Worm (Caenorhabditis elegans) whole organism, L4 larva: Measurements from ENCODE around the gene clec-136.

Experiments used
- D1046.2 ChIP-seq: fragments of 200-800 bp; sonication (Bioruptor generic); IDR thresholded peaks from 2 replicates; pipeline ENCODE4 v1.3.6; 2022; ENCODE audit warnings: missing genetic modification characterization, missing compliant biosample characterization
- F44E2.7 ChIP-seq: fragments of 200-800 bp; sonication (Bioruptor generic); IDR thresholded peaks from 2 replicates; pipeline ENCODE4 v2.1.2; 2022; ENCODE audit warnings: missing genetic modification characterization, missing compliant biosample characterization
- T20F7.1 ChIP-seq: fragments of 200-800 bp; sonication (Bioruptor generic); optimal IDR thresholded peaks from 2 replicates; lab custom pipeline; 2018; ENCODE audit warnings: mild to moderate bottlenecking, missing genetic modification characterization, missing compliant biosample characterization
- T26A8.4 ChIP-seq: fragments of 200-800 bp; sonication (Bioruptor generic); IDR thresholded peaks from 2 replicates; pipeline ENCODE4 v1.3.6; 2022; ENCODE audit warnings: missing genetic modification characterization, missing compliant biosample characterization
- Y48G9A.11 ChIP-seq: fragments of 200-800 bp; sonication (Bioruptor generic); IDR thresholded peaks from 2 replicates; pipeline ENCODE4 v1.3.6; 2022; ENCODE audit warnings: missing genetic modification reagents, missing genetic modification characterization, missing compliant biosample characterization
- Y5F2A.4 ChIP-seq: fragments of 200-800 bp; sonication (Bioruptor generic); optimal IDR thresholded peaks from 2 replicates; lab custom pipeline; 2018; ENCODE audit warnings: mild to moderate bottlenecking, missing genetic modification characterization, missing compliant biosample characterization
- ZK337.2 ChIP-seq: fragments of 200-800 bp; sonication (Bioruptor generic); IDR thresholded peaks from 2 replicates; pipeline ENCODE4 v1.3.6; 2022; ENCODE audit warnings: missing genetic modification reagents, missing genetic modification characterization, missing compliant biosample characterization
- aly-2 ChIP-seq: sonication (generic microtip); optimal IDR thresholded peaks from 2 replicates; lab custom pipeline; 2018; ENCODE audit warnings: missing biosample characterization, missing genetic modification characterization
- arid-1 ChIP-seq: fragments of 200-800 bp; sonication (Bioruptor generic); conservative IDR thresholded peaks from 2 replicates; pipeline ENCODE4 v1.3.6; 2022; ENCODE audit warnings: missing genetic modification reagents, missing genetic modification characterization, missing compliant biosample characterization
- ceh-28 ChIP-seq: fragments of 150-350 bp; optimal IDR thresholded peaks from 2 replicates; lab custom pipeline; 2014; ENCODE audit warnings: missing biosample characterization, missing genetic modification reagents, missing genetic modification characterization
- ceh-32 ChIP-seq: sonication (generic microtip); optimal IDR thresholded peaks from 2 replicates; lab custom pipeline; 2016; ENCODE audit warnings: mild to moderate bottlenecking, missing genetic modification characterization, missing compliant biosample characterization; ENCODE audit not compliant: poor library complexity
- cey-2 ChIP-seq: sonication (generic microtip); optimal IDR thresholded peaks from 3 replicates; lab custom pipeline; 2017; ENCODE audit warnings: missing genetic modification characterization, mild to moderate bottlenecking, missing compliant biosample characterization, antibody characterized with exemption, borderline replicate concordance; ENCODE audit not compliant: insufficient read depth
- daf-8 ChIP-seq: fragments of 200-800 bp; sonication (Bioruptor generic); IDR thresholded peaks from 2 replicates; pipeline ENCODE4 v1.3.6; 2022; ENCODE audit warnings: missing genetic modification characterization, missing compliant biosample characterization
- dmd-8 ChIP-seq: fragments of 200-800 bp; sonication (Bioruptor generic); IDR thresholded peaks from 2 replicates; pipeline ENCODE4 v1.3.6; 2022; ENCODE audit warnings: missing genetic modification characterization, missing compliant biosample characterization
- dpl-1 ChIP-seq: fragments of 150-350 bp; optimal IDR thresholded peaks from 2 replicates; lab custom pipeline; 2014; ENCODE audit warnings: missing biosample characterization, missing genetic modification reagents, missing genetic modification characterization
- dve-1 ChIP-seq: sonication (generic microtip); optimal IDR thresholded peaks from 2 replicates; lab custom pipeline; 2017; ENCODE audit warnings: antibody characterized with exemption, mild to moderate bottlenecking, missing genetic modification characterization, missing compliant biosample characterization; ENCODE audit not compliant: insufficient read depth
- egl-27 ChIP-seq: sonication (generic microtip); optimal IDR thresholded peaks from 3 replicates; lab custom pipeline; 2017; ENCODE audit warnings: missing biosample characterization, missing genetic modification reagents, missing genetic modification characterization
- hif-1 ChIP-seq, 2 experiments: sonication (generic microtip); optimal IDR thresholded peaks; 2 replicates each; lab custom pipeline; 2016 to 2017; ENCODE audit warnings: missing compliant biosample characterization in 2 of 2, missing genetic modification characterization in 2 of 2, missing genetic modification reagents in 2 of 2, missing genotype in 2 of 2, mild to moderate bottlenecking in 1 of 2
- hlh-11 ChIP-seq: fragments of 200-800 bp; sonication (Bioruptor generic); optimal IDR thresholded peaks from 2 replicates; lab custom pipeline; 2018; ENCODE audit warnings: mild to moderate bottlenecking, missing genetic modification characterization, missing compliant biosample characterization
- hlh-30 ChIP-seq: sonication (generic microtip); optimal IDR thresholded peaks from 2 replicates; lab custom pipeline; 2017; ENCODE audit warnings: antibody characterized with exemption, mild to moderate bottlenecking, missing genetic modification characterization, missing compliant biosample characterization; ENCODE audit not compliant: insufficient read depth
- jun-1 ChIP-seq: fragments of 150-350 bp; optimal IDR thresholded peaks from 2 replicates; lab custom pipeline; 2014; ENCODE audit warnings: missing biosample characterization, missing genetic modification reagents, missing genetic modification characterization
- lin-1 ChIP-seq: fragments of 200-800 bp; sonication (Bioruptor generic); IDR thresholded peaks from 2 replicates; pipeline ENCODE4 v1.3.6; 2022; ENCODE audit warnings: missing genetic modification reagents, missing genetic modification characterization, missing compliant biosample characterization
- lin-15B ChIP-seq: fragments of 150-350 bp; sonication (generic microtip); optimal IDR thresholded peaks from 3 replicates; lab custom pipeline; 2014; ENCODE audit warnings: missing biosample characterization, missing genetic modification characterization
- lsy-2 ChIP-seq, 2 experiments: fragments of 150-350 bp in 1 of 2; sonication (generic microtip) in 1 of 2; optimal IDR thresholded peaks; 2 replicates each; lab custom pipeline; 2014 to 2017; ENCODE audit warnings: missing biosample characterization in 2 of 2, missing genetic modification characterization in 2 of 2
- mep-1 ChIP-seq: fragments of 150-350 bp; sonication (generic microtip); optimal IDR thresholded peaks from 3 replicates; lab custom pipeline; 2014; ENCODE audit warnings: missing biosample characterization, missing genetic modification characterization
- mxl-2 ChIP-seq: fragments of 200-800 bp; sonication (Bioruptor generic); conservative IDR thresholded peaks from 2 replicates; pipeline ENCODE4 v1.3.6; 2022; ENCODE audit warnings: missing genetic modification reagents, missing genetic modification characterization, missing compliant biosample characterization
- nhr-11 ChIP-seq: fragments of 150-350 bp; optimal IDR thresholded peaks from 2 replicates; lab custom pipeline; 2014; ENCODE audit warnings: missing biosample characterization, missing genetic modification characterization
- nhr-25 ChIP-seq: sonication (generic microtip); optimal IDR thresholded peaks from 2 replicates; lab custom pipeline; 2017; ENCODE audit warnings: missing genetic modification characterization, mild to moderate bottlenecking, missing compliant biosample characterization, antibody characterized with exemption, moderate library complexity, borderline replicate concordance; ENCODE audit not compliant: insufficient read depth
- nhr-28 ChIP-seq: fragments of 150-350 bp; optimal IDR thresholded peaks from 2 replicates; lab custom pipeline; 2014; ENCODE audit warnings: missing biosample characterization, missing genetic modification characterization
- nhr-42 ChIP-seq: fragments of 200-800 bp; sonication (Bioruptor generic); IDR thresholded peaks from 2 replicates; pipeline ENCODE4 v1.3.6; 2022; ENCODE audit warnings: missing genetic modification characterization, missing compliant biosample characterization
- nhr-48 ChIP-seq: sonication (generic microtip); optimal IDR thresholded peaks from 2 replicates; lab custom pipeline; 2016; ENCODE audit warnings: mild to moderate bottlenecking, missing genetic modification characterization, missing compliant biosample characterization
- nhr-76 ChIP-seq: fragments of 150-350 bp; optimal IDR thresholded peaks from 2 replicates; lab custom pipeline; 2014; ENCODE audit warnings: missing biosample characterization, missing genetic modification characterization
- pha-4 ChIP-seq, 2 experiments: fragments of 150-350 bp in 1 of 2; fragments of 200-800 bp in 1 of 2; sonication (Bioruptor generic) in 1 of 2; IDR thresholded peaks in 1 of 2; optimal IDR thresholded peaks in 1 of 2; 2 replicates each; pipeline versions ENCODE4 v1.3.6 to Lab custom; 2014 to 2022; ENCODE audit warnings: missing genetic modification characterization in 2 of 2, missing genetic modification reagents in 2 of 2, missing biosample characterization in 1 of 2, missing compliant biosample characterization in 1 of 2
- rbr-2 ChIP-seq: sonication (generic microtip); optimal IDR thresholded peaks from 2 replicates; lab custom pipeline; 2016; ENCODE audit warnings: missing genotype, missing genetic modification characterization, missing compliant biosample characterization
- snpc-1.2 ChIP-seq: fragments of 200-800 bp; sonication (Bioruptor generic); IDR thresholded peaks from 2 replicates; pipeline ENCODE4 v1.3.6; 2022; ENCODE audit warnings: missing genetic modification reagents, missing genetic modification characterization, missing compliant biosample characterization
- spr-1 ChIP-seq: sonication (generic microtip); optimal IDR thresholded peaks from 2 replicates; lab custom pipeline; 2016; ENCODE audit warnings: mild to moderate bottlenecking, missing genetic modification characterization, missing compliant biosample characterization
- unc-62 ChIP-seq, 3 experiments: fragments of 150-350 bp in 1 of 3; sonication (generic microtip); optimal IDR thresholded peaks in 2 of 3; peaks in 1 of 3; 1 replicate in 1 of 3; 2 replicates in 2 of 3; lab custom pipeline; 2014 to 2017; ENCODE audit warnings: missing biosample characterization in 3 of 3, missing genetic modification characterization in 3 of 3, missing genetic modification reagents in 3 of 3, missing genotype in 1 of 3
- vab-7 ChIP-seq: fragments of 200-800 bp; sonication (Bioruptor generic); IDR thresholded peaks from 2 replicates; pipeline ENCODE4 v1.3.6; 2022; ENCODE audit warnings: missing genetic modification reagents, missing genetic modification characterization, missing compliant biosample characterization
- zfp-3 ChIP-seq: fragments of 200-800 bp; sonication (Bioruptor generic); conservative IDR thresholded peaks from 2 replicates; pipeline ENCODE4 v1.3.6; 2022; ENCODE audit warnings: missing genetic modification reagents, missing genetic modification characterization, missing compliant biosample characterization
- zip-11 ChIP-seq: fragments of 200-800 bp; sonication (Bioruptor generic); IDR thresholded peaks from 2 replicates; pipeline ENCODE4 v1.3.6; 2022; ENCODE audit warnings: missing genetic modification characterization, missing compliant biosample characterization
- zip-2 ChIP-seq: fragments of 150-350 bp; optimal IDR thresholded peaks from 2 replicates; lab custom pipeline; 2014; ENCODE audit warnings: missing biosample characterization, missing genetic modification characterization
- ztf-11 ChIP-seq: fragments of 150-350 bp; optimal IDR thresholded peaks from 2 replicates; lab custom pipeline; 2014; ENCODE audit warnings: missing biosample characterization, missing genetic modification characterization

Gene clec-136

DNA sequence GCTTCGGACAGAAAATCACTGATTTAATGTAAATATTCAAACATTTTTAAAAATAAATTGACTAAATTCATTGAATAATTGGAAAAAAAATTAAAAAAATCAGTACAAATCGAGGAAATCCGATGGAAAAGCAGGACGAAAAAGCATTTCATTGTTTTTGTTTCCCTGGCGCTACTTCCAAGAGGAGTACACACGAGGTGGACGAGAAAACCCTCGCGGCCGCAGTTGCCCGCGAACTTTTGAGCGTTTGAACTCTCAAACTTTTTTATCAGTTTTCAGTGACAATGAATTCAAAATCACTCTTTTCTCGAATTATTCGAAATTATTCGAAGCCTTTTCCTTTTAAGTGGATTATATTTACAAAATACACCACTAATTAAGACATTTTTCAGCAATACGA, 13.3 kb downstream of the clec-136 start, which contains the start of gene F35D11.4 (continued):
- no peak for TF ChIP-seq ceh-32 (tag; lab: Kevin White, UChicago)
- TF ChIP-seq unc-62 (GFP tag; optimal IDR thresholded peaks at IDR 0.05 in 1 of 2; lab: Kevin White, UChicago), result no peak
- TF ChIP-seq unc-62 (tag; optimal IDR thresholded peaks at IDR 0.05; lab: Kevin White, UChicago), result no peak
- TF ChIP-seq ceh-28, result no peak
- TF ChIP-seq dve-1 (tag; lab: Kevin White, UChicago), result peak; percentile 78
- no peak for TF ChIP-seq zfp-3 (GFP tag; lab: Robert Waterston, UW)
- no peak for TF ChIP-seq lin-15B (tag; lab: Kevin White, UChicago)
- TF ChIP-seq dpl-1 (GFP tag; lab: Kevin White, UChicago), result peak; percentile 94
- peak; percentile 69 for TF ChIP-seq Y48G9A.11 (GFP tag; lab: Robert Waterston, UW)
- TF ChIP-seq jun-1, result no peak
- TF ChIP-seq mxl-2, result 0 out of 2 replicates have a peak, but pooled peaks have one; percentile 19
- peak; percentile 18 for TF ChIP-seq T20F7.1 (GFP tag; lab: Kevin White, UChicago)
- no peak for TF ChIP-seq nhr-48 (tag; lab: Kevin White, UChicago)
- TF ChIP-seq ztf-11 (tag; lab: Kevin White, UChicago), result no peak
- TF ChIP-seq F44E2.7 (GFP tag; lab: Robert Waterston, UW), result no peak
- TF ChIP-seq aly-2 (tag; lab: Kevin White, UChicago), result no peak
- no peak; the same call in 1 of the 2 replicates for TF ChIP-seq arid-1 (GFP tag; lab: Robert Waterston, UW)
- TF ChIP-seq zip-11 (GFP tag; lab: Robert Waterston, UW), result no peak
- peak; percentile 60 for TF ChIP-seq rbr-2 (tag; lab: Kevin White, UChicago)
- TF ChIP-seq lsy-2 (tag; optimal IDR thresholded peaks at IDR 0.05; lab: Kevin White, UChicago), result peak in 1 of 2 experiments; percentile 89
- no peak for TF ChIP-seq D1046.2 (GFP tag; lab: Robert Waterston, UW)
- no peak for TF ChIP-seq nhr-76 (tag; lab: Kevin White, UChicago)
- TF ChIP-seq egl-27, result no peak
- no peak for TF ChIP-seq nhr-25 (tag; lab: Kevin White, UChicago)
- no peak for TF ChIP-seq cey-2 (tag; lab: Kevin White, UChicago)
- TF ChIP-seq spr-1 (tag; lab: Kevin White, UChicago), result no peak
- TF ChIP-seq pha-4 (GFP tag; IDR thresholded peaks at IDR 0.05; lab: Robert Waterston, UW), result peak; percentile 20; the same call in 1 of the 2 replicates
- TF ChIP-seq pha-4 (tag; optimal IDR thresholded peaks at IDR 0.05; lab: Kevin White, UChicago), result no peak
- peak; percentile 70 for TF ChIP-seq mep-1 (tag; lab: Kevin White, UChicago)
- 0 out of 2 replicates have a peak, but pooled peaks have one; percentile 20 for TF ChIP-seq lin-1 (GFP tag; lab: Robert Waterston, UW)
- no peak for TF ChIP-seq vab-7
- TF ChIP-seq T26A8.4 (GFP tag; lab: Robert Waterston, UW), result peak; percentile 29; the same call in 1 of the 2 replicates
- peak in 1 of 2 experiments; percentile 89 for TF ChIP-seq hif-1 (tag; optimal IDR thresholded peaks at IDR 0.05; lab: Kevin White, UChicago)
- peak; percentile 15 for TF ChIP-seq nhr-11 (tag; lab: Kevin White, UChicago)
- no peak for TF ChIP-seq nhr-42
- no peak for TF ChIP-seq daf-8
- TF ChIP-seq Y5F2A.4 (GFP tag; lab: Kevin White, UChicago), result no peak
- TF ChIP-seq dmd-8, result no peak
- peak; percentile 47 for TF ChIP-seq nhr-28 (tag; lab: Kevin White, UChicago)
- no peak for TF ChIP-seq zip-2 (tag; lab: Kevin White, UChicago)

DNA sequence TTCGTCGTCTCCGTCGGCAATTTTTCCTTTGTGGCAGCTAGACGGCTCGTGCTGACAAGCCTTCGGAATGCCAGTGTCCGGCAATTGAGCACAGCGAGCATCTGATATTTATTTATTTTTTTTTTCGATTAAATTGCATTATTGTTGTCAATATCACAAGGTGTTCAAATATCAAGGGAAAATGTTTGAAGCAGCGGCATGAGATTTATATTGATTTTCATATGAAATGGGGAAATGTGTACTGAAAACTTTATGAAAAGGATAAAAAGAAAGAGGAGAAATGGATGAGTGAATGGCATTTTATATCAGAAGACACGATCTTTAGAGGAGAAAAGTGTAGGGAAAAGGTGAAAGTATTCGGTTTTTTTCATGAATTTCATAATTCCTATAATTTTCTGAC, 13.8 kb downstream of the clec-136 start, which contains the start of gene coa-3:
Gene coa-3 (minus strand): TSS at position 101 of the 400 bp plus-strand sequence.
- TF ChIP-seq hlh-30, result no peak
- no peak for TF ChIP-seq snpc-1.2
- TF ChIP-seq nhr-11 (tag; lab: Kevin White, UChicago), result no peak
- TF ChIP-seq ZK337.2, result no peak
- TF ChIP-seq hlh-11 (tag; lab: Kevin White, UChicago), result no peak
- no peak for TF ChIP-seq T20F7.1 (GFP tag; lab: Kevin White, UChicago)
